Fruit fly (Drosophila melanogaster) whole organism, wandering third instar larva: ENCODE results near the gene beta-Man.

Experiments
- Dfd ChIP-seq: fragments of >200 bp; optimal IDR thresholded peaks from 2 replicates; lab custom pipeline; 2017; ENCODE audit warnings: missing biosample characterization, missing genetic modification characterization
- HLH106 ChIP-seq: fragments of 200-800 bp; optimal IDR thresholded peaks from 3 replicates; lab custom pipeline; 2019; ENCODE audit warnings: missing biosample characterization, mild to moderate bottlenecking, missing genetic modification characterization, moderate library complexity
- h ChIP-seq: fragments of 200-800 bp; sonication (Bioruptor generic); optimal IDR thresholded peaks from 3 replicates; lab custom pipeline; 2016; ENCODE audit warnings: missing biosample characterization, mild to moderate bottlenecking, missing genetic modification characterization
- usp ChIP-seq: fragments of >200 bp; optimal IDR thresholded peaks from 2 replicates; lab custom pipeline; 2017; ENCODE audit warnings: missing biosample characterization, missing genetic modification characterization

DNA sequence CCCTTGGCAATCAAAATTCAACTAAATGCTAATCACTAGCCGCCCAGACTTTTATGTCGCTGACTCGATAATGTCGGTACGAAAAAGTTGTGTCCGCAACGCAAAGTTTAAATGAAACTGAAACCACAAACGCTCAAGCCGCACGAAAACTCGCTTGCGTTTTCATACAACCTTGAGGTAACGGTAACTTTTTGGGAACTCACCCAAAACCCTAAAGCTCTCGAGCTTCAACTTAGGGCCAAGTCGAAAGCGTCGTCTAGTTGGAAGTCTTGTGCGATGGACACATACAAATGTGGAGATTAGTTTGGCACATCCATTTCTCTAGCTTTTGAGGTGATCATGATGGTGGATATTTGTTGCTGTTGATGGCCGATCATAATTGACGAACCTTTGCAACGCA is 52.9 kb downstream of the beta-Man start:
- TF ChIP-seq h (GFP tag; lab: Kevin White, UChicago) (no peak), Dfd (GFP tag; lab: Kevin White, UChicago) (no peak), usp (GFP tag; lab: Kevin White, UChicago) (no peak), HLH106 (no peak)
